Worm (Caenorhabditis elegans) whole organism, L4 larva: ENCODE results near the gene lin-66.

ENCODE experiments used
- ama-1 ChIP-seq: fragments of 150-350 bp; optimal IDR thresholded peaks from 2 replicates; lab custom pipeline; 2014; ENCODE audit warnings: inconsistent platforms, mixed read lengths
- egl-27 ChIP-seq: sonication (generic microtip); optimal IDR thresholded peaks from 3 replicates; lab custom pipeline; 2017; ENCODE audit warnings: missing biosample characterization, missing genetic modification reagents, missing genetic modification characterization
- fkh-10 ChIP-seq: fragments of 150-350 bp; optimal IDR thresholded peaks from 2 replicates; lab custom pipeline; 2014; ENCODE audit warnings: missing biosample characterization, missing genetic modification reagents, missing genetic modification characterization
- lin-1 ChIP-seq: fragments of 200-800 bp; sonication (Bioruptor generic); IDR thresholded peaks from 2 replicates; pipeline ENCODE4 v1.3.6; 2022; ENCODE audit warnings: missing genetic modification reagents, missing genetic modification characterization, missing compliant biosample characterization
- lin-13 ChIP-seq: fragments of 150-350 bp; optimal IDR thresholded peaks from 2 replicates; lab custom pipeline; 2014; ENCODE audit warnings: missing biosample characterization, missing genetic modification reagents, missing genetic modification characterization
- lsy-2 ChIP-seq, 2 experiments: fragments of 150-350 bp in 1 of 2; sonication (generic microtip) in 1 of 2; optimal IDR thresholded peaks; 2 replicates each; lab custom pipeline; 2014 to 2017; ENCODE audit warnings: missing biosample characterization in 2 of 2, missing genetic modification characterization in 2 of 2
- nhr-28 ChIP-seq: fragments of 150-350 bp; optimal IDR thresholded peaks from 2 replicates; lab custom pipeline; 2014; ENCODE audit warnings: missing biosample characterization, missing genetic modification characterization
- nhr-6 ChIP-seq: fragments of 150-350 bp; optimal IDR thresholded peaks from 2 replicates; lab custom pipeline; 2014; ENCODE audit warnings: missing biosample characterization, missing genetic modification characterization
- zip-2 ChIP-seq: fragments of 150-350 bp; optimal IDR thresholded peaks from 2 replicates; lab custom pipeline; 2014; ENCODE audit warnings: missing biosample characterization, missing genetic modification characterization

ce11 chrIV:13888164-13888518 is 262 bp downstream of the lin-66 start:
- TF ChIP-seq ama-1 (lab: Kevin White, UChicago) (no peak), zip-2 (no peak), nhr-28 (tag; lab: Kevin White, UChicago) (no peak), lin-1 (GFP tag; lab: Robert Waterston, UW) (no peak), egl-27 (tag; lab: Kevin White, UChicago) (no peak), nhr-6 (tag; lab: Kevin White, UChicago) (no peak), fkh-10 (GFP tag; lab: Kevin White, UChicago) (no peak), lin-13 (no peak), lsy-2 (tag; optimal IDR thresholded peaks at IDR 0.05; lab: Kevin White, UChicago) (no peak)
